Fruit fly (Drosophila melanogaster): ENCODE measurements around the gene btsz.
A peak's percentile ranks its signal among the peaks of the same experiment; 100 is the strongest.

Gene btsz

DNA sequence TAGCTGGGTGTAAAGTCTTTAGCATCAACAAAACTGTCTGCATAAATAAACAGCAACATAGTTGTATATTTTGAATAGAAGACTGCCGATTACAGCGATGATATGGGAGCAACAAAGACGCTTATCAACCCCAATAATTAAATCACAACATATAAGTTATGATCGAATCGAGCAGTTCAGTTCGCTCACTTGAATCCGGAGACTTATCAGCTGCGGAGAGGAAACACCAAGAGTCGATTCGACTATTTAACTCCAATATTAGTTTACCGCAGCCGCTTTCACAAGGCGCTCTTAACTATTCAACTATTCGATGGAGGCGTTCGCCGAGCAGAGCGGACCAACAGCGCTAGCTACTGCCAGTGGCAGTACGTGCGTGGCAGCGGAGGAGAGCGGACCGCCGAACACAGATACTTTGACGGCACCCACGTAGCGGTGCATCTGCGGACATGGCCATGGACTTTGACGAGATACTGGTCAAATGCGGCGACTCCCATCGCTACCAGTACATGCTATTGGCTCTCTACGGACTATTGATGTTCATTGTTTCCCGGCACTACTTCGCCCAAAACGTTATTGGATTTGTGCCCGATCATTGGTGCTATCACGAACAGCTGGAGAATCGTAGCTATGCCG is 76.5 kb downstream of the btsz start, which contains the start of gene CG14856 (continued):
- TF ChIP-seq jing (GFP tag; optimal IDR thresholded peaks at IDR 0.05): no peak
- no peak for TF ChIP-seq Ssrp (tag; optimal IDR thresholded peaks at IDR 0.05)
- TF ChIP-seq gfzf (GFP tag; optimal IDR thresholded peaks at IDR 0.05): no peak
- no peak for TF ChIP-seq CG7745 (tag; optimal IDR thresholded peaks at IDR 0.05)
- no peak for TF ChIP-seq Sox102F (GFP tag; optimal IDR thresholded peaks at IDR 0.05)
- peak; percentile 5 for TF ChIP-seq odd (GFP tag; optimal IDR thresholded peaks at IDR 0.05)
- TF ChIP-seq br (optimal IDR thresholded peaks at IDR 0.05): no peak
- no peak for TF ChIP-seq ems (GFP tag; optimal IDR thresholded peaks at IDR 0.05)
- TF ChIP-seq wek (GFP tag; optimal IDR thresholded peaks at IDR 0.05): no peak
- no peak for TF ChIP-seq CG13894 (tag; optimal IDR thresholded peaks at IDR 0.05)
- TF ChIP-seq CG7556 (GFP tag; optimal IDR thresholded peaks at IDR 0.05): no peak
- TF ChIP-seq CG3163 (GFP tag; optimal IDR thresholded peaks at IDR 0.05): peak; percentile 72
- TF ChIP-seq Eip74EF (GFP tag; optimal IDR thresholded peaks at IDR 0.05): no peak
- no peak for TF ChIP-seq Bteb2 (GFP tag; optimal IDR thresholded peaks at IDR 0.05)
- no peak for TF ChIP-seq usp (GFP tag; optimal IDR thresholded peaks at IDR 0.05)
- TF ChIP-seq pho (GFP tag; optimal IDR thresholded peaks at IDR 0.05): no peak
- no peak for TF ChIP-seq CG34422 (GFP tag; IDR thresholded peaks at IDR 0.05)
- TF ChIP-seq Doc3 (GFP tag; IDR thresholded peaks at IDR 0.05; ENCODE audit: partially characterized antibody): no peak
- TF ChIP-seq CG10543 (GFP tag; optimal IDR thresholded peaks at IDR 0.05): peak; percentile 60
- TF ChIP-seq Hr3 (GFP tag; optimal IDR thresholded peaks at IDR 0.05): no peak
- TF ChIP-seq pum (GFP tag; optimal IDR thresholded peaks at IDR 0.05): no peak
- TF ChIP-seq CG10274 (GFP tag; optimal IDR thresholded peaks at IDR 0.05): no peak
- no peak for TF ChIP-seq CG17385 (GFP tag; optimal IDR thresholded peaks at IDR 0.05)
- TF ChIP-seq salm (tag; optimal IDR thresholded peaks at IDR 0.05): peak; percentile 38
- TF ChIP-seq exex (tag; optimal IDR thresholded peaks at IDR 0.05): peak; percentile 86
- TF ChIP-seq trh (GFP tag; optimal IDR thresholded peaks at IDR 0.05): no peak
- TF ChIP-seq CG17912 (GFP tag; optimal IDR thresholded peaks at IDR 0.05): no peak
- TF ChIP-seq CG4404 (GFP tag; IDR thresholded peaks at IDR 0.05): no peak
- no peak for TF ChIP-seq dysf (GFP tag; IDR thresholded peaks at IDR 0.05)
- no peak for TF ChIP-seq CG2202 (tag; optimal IDR thresholded peaks at IDR 0.05)
- TF ChIP-seq h (optimal IDR thresholded peaks at IDR 0.05): no peak
- TF ChIP-seq Ets65A (GFP tag): no peak
- no peak for TF ChIP-seq lola (GFP tag; optimal IDR thresholded peaks at IDR 0.05)
- no peak for TF ChIP-seq maf-S (GFP tag; optimal IDR thresholded peaks at IDR 0.05)
- peak; percentile 72 for TF ChIP-seq sens (GFP tag)
- TF ChIP-seq CG1602 (GFP tag; optimal IDR thresholded peaks at IDR 0.05): no peak
- no peak for TF ChIP-seq pan (optimal IDR thresholded peaks at IDR 0.05)
- TF ChIP-seq pan (GFP tag; optimal IDR thresholded peaks at IDR 0.05 in 1 of 2, IDR thresholded peaks at IDR 0.05 in 1 of 2): no peak
- TF ChIP-seq Trl (optimal IDR thresholded peaks at IDR 0.05): peak; percentile 33 to 46
- TF ChIP-seq Trl (GFP tag; optimal IDR thresholded peaks at IDR 0.05): no peak
- no peak for TF ChIP-seq Hmr (GFP tag; optimal IDR thresholded peaks at IDR 0.05)
- TF ChIP-seq grau (tag; optimal IDR thresholded peaks at IDR 0.05): no peak
- TF ChIP-seq hb (GFP tag; IDR thresholded peaks at IDR 0.05; ENCODE audit: partially characterized antibody): no peak
- TF ChIP-seq Mes4 (GFP tag; optimal IDR thresholded peaks at IDR 0.05): no peak
- no peak for TF ChIP-seq cg (GFP tag; optimal IDR thresholded peaks at IDR 0.05)
- no peak for TF ChIP-seq CG17802 (tag; optimal IDR thresholded peaks at IDR 0.05)
- TF ChIP-seq Ets97D (GFP tag; optimal IDR thresholded peaks at IDR 0.05): no peak
- TF ChIP-seq vvl (GFP tag; IDR thresholded peaks at IDR 0.05): peak; percentile 18
- no peak for TF ChIP-seq CG5953 (GFP tag; IDR thresholded peaks at IDR 0.05)
- no peak for TF ChIP-seq mirr (GFP tag; optimal IDR thresholded peaks at IDR 0.05)
- no peak for TF ChIP-seq GATAe (GFP tag; conservative IDR thresholded peaks at IDR 0.05)
- TF ChIP-seq chinmo (GFP tag; IDR thresholded peaks at IDR 0.05; ENCODE audit: partially characterized antibody): peak; percentile 70; the same call in 1 of the 4 replicates
